Fruit fly (Drosophila melanogaster) whole organism, embryonic: ENCODE results near the gene CG13912.
A peak's percentile ranks its signal among the peaks of the same experiment; 100 is the strongest.

ENCODE experiments used
- Blimp-1 ChIP-seq: fragments of 200-800 bp; sonication (Bioruptor generic); optimal IDR thresholded peaks from 3 replicates; lab custom pipeline; 2018; ENCODE audit warnings: missing biosample characterization, missing genetic modification characterization, mild to moderate bottlenecking, moderate library complexity, missing genetic modification reagents
- CG10366 ChIP-seq: fragments of 200-800 bp; sonication (Bioruptor generic); IDR thresholded peaks from 2 replicates; pipeline ENCODE4 v1.3.6; 2022; ENCODE audit warnings: missing biosample characterization, missing genetic modification characterization
- CG11247 ChIP-seq: fragments of 200-800 bp; sonication (Bioruptor generic); IDR thresholded peaks from 2 replicates; pipeline ENCODE4 v1.3.6; 2022; ENCODE audit warnings: missing biosample characterization, missing genetic modification characterization
- CG1233 ChIP-seq: fragments of 200-800 bp; sonication (Bioruptor generic); optimal IDR thresholded peaks from 4 replicates; lab custom pipeline; 2018; ENCODE audit warnings: missing biosample characterization, mild to moderate bottlenecking, missing genetic modification characterization
- CG12769 ChIP-seq: fragments of 200-800 bp; sonication (Bioruptor generic); optimal IDR thresholded peaks from 2 replicates; lab custom pipeline; 2019; ENCODE audit warnings: missing biosample characterization, mild to moderate bottlenecking, missing genetic modification characterization, moderate library complexity
- CG14667 ChIP-seq: fragments of 200-800 bp; sonication (Bioruptor generic); IDR thresholded peaks from 2 replicates; pipeline ENCODE4 v1.3.6; 2022; ENCODE audit warnings: missing biosample characterization, missing genetic modification characterization
- CG18262 ChIP-seq: fragments of 200-800 bp; optimal IDR thresholded peaks from 3 replicates; lab custom pipeline; 2019; ENCODE audit warnings: missing biosample characterization, mild to moderate bottlenecking, missing genetic modification characterization, moderate library complexity
- CG2202 ChIP-seq: fragments of 200-800 bp; sonication (Bioruptor generic); optimal IDR thresholded peaks from 2 replicates; lab custom pipeline; 2018; ENCODE audit warnings: missing biosample characterization, mild to moderate bottlenecking, missing genetic modification characterization
- CG34422 ChIP-seq: fragments of 200-800 bp; sonication (Bioruptor generic); IDR thresholded peaks from 3 replicates; pipeline ENCODE4 v1.3.6; 2022; ENCODE audit warnings: missing biosample characterization, missing genetic modification characterization
- CG4424 ChIP-seq: fragments of 200-800 bp; sonication (Bioruptor generic); optimal IDR thresholded peaks from 3 replicates; lab custom pipeline; 2016; ENCODE audit warnings: missing biosample characterization, missing genetic modification characterization
- CG8290 ChIP-seq, 3 experiments: fragments of 200-800 bp; sonication (Bioruptor generic); optimal IDR thresholded peaks; 2 replicates each; lab custom pipeline; 2016 to 2019; ENCODE audit warnings: missing biosample characterization in 3 of 3, missing genetic modification characterization in 3 of 3, mild to moderate bottlenecking in 2 of 3, moderate library complexity in 1 of 3
- CG9932 ChIP-seq: fragments of 200-800 bp; sonication (Bioruptor generic); IDR thresholded peaks from 2 replicates; pipeline ENCODE4 v1.3.6; 2022; ENCODE audit warnings: missing biosample characterization, missing genetic modification characterization
- Camta ChIP-seq: fragments of 200-800 bp; sonication (Bioruptor generic); optimal IDR thresholded peaks from 2 replicates; lab custom pipeline; 2016; ENCODE audit warnings: missing biosample characterization, missing genetic modification characterization
- D ChIP-seq, 2 experiments: fragments of 200-800 bp in 1 of 2; fragments of >200 bp in 1 of 2; sonication (Bioruptor generic) in 1 of 2; optimal IDR thresholded peaks; 2 replicates in 1 of 2; 3 replicates in 1 of 2; lab custom pipeline; 2017; ENCODE audit warnings: mild to moderate bottlenecking in 1 of 2, missing biosample characterization in 1 of 2, missing genetic modification characterization in 1 of 2, missing genetic modification reagents in 1 of 2
- Dbx ChIP-seq: fragments of 200-800 bp; sonication (Bioruptor generic); IDR thresholded peaks from 3 replicates; pipeline ENCODE4 v1.3.6; 2022; ENCODE audit warnings: missing biosample characterization, missing genetic modification characterization
- Deaf1 ChIP-seq: fragments of 200-800 bp; optimal IDR thresholded peaks from 3 replicates; lab custom pipeline; 2019; ENCODE audit warnings: missing biosample characterization, mild to moderate bottlenecking, missing genetic modification characterization, moderate library complexity
- Doc3 ChIP-seq: fragments of 200-800 bp; sonication (Bioruptor generic); IDR thresholded peaks from 3 replicates; pipeline ENCODE4 v1.3.6; 2022; ENCODE audit warnings: missing biosample characterization, missing genetic modification characterization; ENCODE audit not compliant: partially characterized antibody
- E2f2 ChIP-seq: fragments of 200-800 bp; sonication (Bioruptor generic); IDR thresholded peaks from 2 replicates; pipeline ENCODE4 v1.3.6; 2022; ENCODE audit warnings: missing biosample characterization, missing genetic modification characterization
- Eip74EF ChIP-seq, 2 experiments: fragments of 200-800 bp in 1 of 2; fragments of >200 bp in 1 of 2; sonication (Bioruptor generic) in 1 of 2; optimal IDR thresholded peaks; 2 replicates each; lab custom pipeline; 2017 to 2019; ENCODE audit warnings: missing biosample characterization in 2 of 2, missing genetic modification characterization in 2 of 2, mild to moderate bottlenecking in 1 of 2, moderate library complexity in 1 of 2
- Gsc ChIP-seq: fragments of 200-800 bp; sonication (Bioruptor generic); IDR thresholded peaks from 2 replicates; pipeline ENCODE4 v1.3.6; 2022; ENCODE audit warnings: missing biosample characterization, missing genetic modification characterization
- Jarid2 ChIP-seq: fragments of 200-800 bp; sonication (Bioruptor generic); optimal IDR thresholded peaks from 3 replicates; lab custom pipeline; 2017; ENCODE audit warnings: mild to moderate bottlenecking, missing biosample characterization, missing genetic modification reagents, missing genetic modification characterization
- Max ChIP-seq: fragments of 200-800 bp; sonication (Bioruptor generic); optimal IDR thresholded peaks from 2 replicates; lab custom pipeline; 2016; ENCODE audit warnings: missing biosample characterization, mild to moderate bottlenecking, missing genetic modification characterization
- Med ChIP-seq: fragments of 200-800 bp; sonication (Bioruptor generic); peaks from one replicate; lab custom pipeline; 2016; ENCODE audit warnings: missing biosample characterization, missing genetic modification characterization, mild to moderate bottlenecking, inconsistent platforms, moderate library complexity
- Sry-β ChIP-seq: fragments of 200-800 bp; sonication (Bioruptor generic); optimal IDR thresholded peaks from 2 replicates; lab custom pipeline; 2018; ENCODE audit warnings: missing biosample characterization, mild to moderate bottlenecking, missing genetic modification characterization, moderate library complexity
- TFAM ChIP-seq: fragments of 200-800 bp; sonication (Bioruptor generic); optimal IDR thresholded peaks from 2 replicates; lab custom pipeline; 2017; ENCODE audit warnings: missing biosample characterization, missing genetic modification characterization, inconsistent platforms
- Trl ChIP-seq, 3 experiments: fragments of >200 bp in 2 of 3; fragments of 200-800 bp in 1 of 3; sonication (Bioruptor generic) in 1 of 3; optimal IDR thresholded peaks; 2 replicates in 1 of 3; 3 replicates in 2 of 3; lab custom pipeline; 2016 to 2017; ENCODE audit warnings: missing biosample characterization in 1 of 3, missing genetic modification characterization in 1 of 3
- abd-A ChIP-seq: fragments of 200-800 bp; sonication (Bioruptor generic); optimal IDR thresholded peaks from 3 replicates; lab custom pipeline; 2019; ENCODE audit warnings: missing biosample characterization, mild to moderate bottlenecking, missing genetic modification characterization, moderate library complexity
- bbx ChIP-seq: fragments of 200-800 bp; sonication (Bioruptor generic); IDR thresholded peaks from 2 replicates; pipeline ENCODE4 v1.3.6; 2022; ENCODE audit warnings: missing biosample characterization, missing genetic modification characterization; ENCODE audit not compliant: partially characterized antibody
- cad ChIP-seq: fragments of >200 bp; optimal IDR thresholded peaks from 2 replicates; lab custom pipeline; 2017; ENCODE audit warnings: missing biosample characterization, missing genetic modification characterization
- chn ChIP-seq: fragments of 200-800 bp; sonication (Bioruptor generic); optimal IDR thresholded peaks from 2 replicates; lab custom pipeline; 2016; ENCODE audit warnings: missing biosample characterization, missing genetic modification characterization
- crc ChIP-seq: fragments of 200-800 bp; sonication (Bioruptor generic); optimal IDR thresholded peaks from 2 replicates; lab custom pipeline; 2016; ENCODE audit warnings: missing biosample characterization, missing genetic modification characterization
- dysf ChIP-seq: fragments of 200-800 bp; sonication (Bioruptor generic); IDR thresholded peaks from 3 replicates; pipeline ENCODE4 v1.3.6; 2022; ENCODE audit warnings: missing biosample characterization, missing genetic modification characterization
- exex ChIP-seq: fragments of 200-800 bp; sonication (Bioruptor generic); optimal IDR thresholded peaks from 4 replicates; lab custom pipeline; 2018; ENCODE audit warnings: missing biosample characterization, mild to moderate bottlenecking, missing genetic modification characterization, moderate library complexity
- gfzf ChIP-seq: fragments of 200-800 bp; sonication (Bioruptor generic); optimal IDR thresholded peaks from 2 replicates; lab custom pipeline; 2016; ENCODE audit warnings: missing biosample characterization, mild to moderate bottlenecking, missing genetic modification characterization, moderate library complexity
- odd ChIP-seq: fragments of 200-800 bp; sonication (Bioruptor generic); optimal IDR thresholded peaks from 2 replicates; lab custom pipeline; 2017; ENCODE audit warnings: missing biosample characterization, mild to moderate bottlenecking, missing genetic modification characterization
- pho ChIP-seq: fragments of 200-800 bp; sonication (Bioruptor generic); optimal IDR thresholded peaks from 2 replicates; lab custom pipeline; 2016; ENCODE audit warnings: missing biosample characterization, missing genetic modification characterization
- pnt ChIP-seq: fragments of 200-800 bp; sonication (Bioruptor generic); optimal IDR thresholded peaks from 3 replicates; lab custom pipeline; 2016; ENCODE audit warnings: missing biosample characterization, missing genetic modification characterization
- run ChIP-seq: fragments of 200-800 bp; sonication (Bioruptor generic); optimal IDR thresholded peaks from 3 replicates; lab custom pipeline; 2018; ENCODE audit warnings: missing biosample characterization, mild to moderate bottlenecking, missing genetic modification characterization
- scrt ChIP-seq: fragments of 200-800 bp; sonication (Bioruptor generic); optimal IDR thresholded peaks from 2 replicates; lab custom pipeline; 2018; ENCODE audit warnings: missing biosample characterization, mild to moderate bottlenecking, missing genetic modification characterization, moderate library complexity
- shn ChIP-seq: fragments of 200-800 bp; sonication (Bioruptor generic); optimal IDR thresholded peaks from 3 replicates; lab custom pipeline; 2016; ENCODE audit warnings: missing biosample characterization, missing genetic modification characterization
- sisA ChIP-seq: fragments of 200-800 bp; sonication (Bioruptor generic); IDR thresholded peaks from 2 replicates; pipeline ENCODE4 v1.3.6; 2022; ENCODE audit warnings: missing biosample characterization, missing genetic modification characterization
- tll ChIP-seq, 2 experiments: fragments of 200-800 bp in 1 of 2; fragments of >200 bp in 1 of 2; sonication (Bioruptor generic) in 1 of 2; optimal IDR thresholded peaks; 2 replicates each; lab custom pipeline; 2017 to 2019; ENCODE audit warnings: missing biosample characterization in 2 of 2, missing genetic modification characterization in 2 of 2, mild to moderate bottlenecking in 1 of 2, moderate library complexity in 1 of 2
- tna ChIP-seq: fragments of 200-800 bp; sonication (Bioruptor generic); IDR thresholded peaks from 2 replicates; pipeline ENCODE4 v1.3.6; 2022; ENCODE audit warnings: missing biosample characterization, missing genetic modification characterization; ENCODE audit not compliant: partially characterized antibody
- unc-4 ChIP-seq: fragments of 200-800 bp; sonication (Bioruptor generic); IDR thresholded peaks from 2 replicates; pipeline ENCODE4 v1.3.6; 2022; ENCODE audit warnings: missing biosample characterization, missing genetic modification characterization; ENCODE audit not compliant: partially characterized antibody
- unpg ChIP-seq: fragments of 200-800 bp; sonication (Bioruptor generic); optimal IDR thresholded peaks from 3 replicates; lab custom pipeline; 2018; ENCODE audit warnings: missing biosample characterization, mild to moderate bottlenecking, missing genetic modification characterization, moderate library complexity
- vvl ChIP-seq: fragments of 200-800 bp; sonication (Bioruptor generic); IDR thresholded peaks from 2 replicates; pipeline ENCODE4 v1.3.6; 2022; ENCODE audit warnings: missing biosample characterization, missing genetic modification characterization
- wor ChIP-seq: fragments of 200-800 bp; sonication (Bioruptor generic); IDR thresholded peaks from 2 replicates; pipeline ENCODE4 v1.3.6; 2022; ENCODE audit warnings: missing biosample characterization, missing genetic modification characterization
- zen2 ChIP-seq: fragments of 200-800 bp; sonication (Bioruptor generic); IDR thresholded peaks from 3 replicates; pipeline ENCODE4 v1.3.6; 2022; ENCODE audit warnings: missing biosample characterization, missing genetic modification characterization; ENCODE audit not compliant: partially characterized antibody
- zfh1 ChIP-seq: fragments of 200-800 bp; sonication (Bioruptor generic); IDR thresholded peaks from 3 replicates; pipeline ENCODE4 v1.3.6; 2022; ENCODE audit warnings: missing biosample characterization, missing genetic modification characterization

Gene CG13912

dm6 chr3L:1208206-1208605 is 18.8 kb downstream of the CG13912 start (continued):
- TF ChIP-seq Trl (optimal IDR thresholded peaks at IDR 0.05; lab: Kevin White, UChicago) (peak; percentile 57 to 59), Trl (GFP tag; optimal IDR thresholded peaks at IDR 0.05; lab: Kevin White, UChicago) (no peak), CG4424 (GFP tag; lab: Kevin White, UChicago) (no peak), CG34422 (0 out of 3 replicates have a peak, but pooled peaks have one; percentile 45), zen2 (GFP tag; lab: Robert Waterston, UW) (0 out of 3 replicates have a peak, but pooled peaks have one; percentile 30), Sry-β (no peak), sisA (GFP tag; lab: Robert Waterston, UW) (no peak), bbx (GFP tag; lab: Robert Waterston, UW) (0 out of 2 replicates have a peak, but pooled peaks have one; percentile 25), run (no peak), gfzf (GFP tag; lab: Kevin White, UChicago) (no peak), scrt (no peak), Dbx (GFP tag; lab: Robert Waterston, UW) (no peak), pho (GFP tag; lab: Kevin White, UChicago) (no peak), Camta (no peak), tna (GFP tag; lab: Robert Waterston, UW) (0 out of 2 replicates have a peak, but pooled peaks have one; percentile 37), CG18262 (tag; lab: Kevin White, UChicago) (no peak), dysf (GFP tag; lab: Robert Waterston, UW) (no peak), wor (GFP tag; lab: Robert Waterston, UW) (no peak), CG8290 (GFP tag; optimal IDR thresholded peaks at IDR 0.05; lab: Kevin White, UChicago) (no peak), CG8290 (tag; optimal IDR thresholded peaks at IDR 0.05; lab: Kevin White, UChicago) (peak in 1 of 2 experiments; percentile 7), shn (GFP tag; lab: Kevin White, UChicago) (no peak), zfh1 (GFP tag; lab: Robert Waterston, UW) (no peak), CG10366 (no peak), tll (GFP tag; optimal IDR thresholded peaks at IDR 0.05; lab: Kevin White, UChicago) (no peak), Jarid2 (peak; percentile 84), CG2202 (tag; lab: Kevin White, UChicago) (no peak), D (optimal IDR thresholded peaks at IDR 0.05; lab: Kevin White, UChicago) (no peak), D (GFP tag; optimal IDR thresholded peaks at IDR 0.05; lab: Kevin White, UChicago) (no peak), abd-A (tag; lab: Kevin White, UChicago) (no peak), pnt (GFP tag; lab: Kevin White, UChicago) (no peak), TFAM (GFP tag; lab: Kevin White, UChicago) (no peak), unpg (GFP tag; lab: Kevin White, UChicago) (no peak), CG12769 (tag; lab: Kevin White, UChicago) (peak; percentile 64), Max (GFP tag; lab: Kevin White, UChicago) (no peak), chn (no peak), Gsc (GFP tag; lab: Robert Waterston, UW) (no peak), unc-4 (GFP tag; lab: Robert Waterston, UW) (0 out of 2 replicates have a peak, but pooled peaks have one; percentile 32), crc (GFP tag; lab: Kevin White, UChicago) (no peak), exex (tag; lab: Kevin White, UChicago) (no peak), CG1233 (GFP tag; lab: Kevin White, UChicago) (no peak), Deaf1 (peak; percentile 98), E2f2 (GFP tag; lab: Robert Waterston, UW) (no peak), Eip74EF (GFP tag; optimal IDR thresholded peaks at IDR 0.05; lab: Kevin White, UChicago) (no peak), vvl (GFP tag; lab: Robert Waterston, UW) (peak; percentile 41; the same call in 1 of the 2 replicates), CG9932 (no peak), odd (GFP tag; lab: Kevin White, UChicago) (no peak), Doc3 (no peak), Blimp-1 (GFP tag; lab: Kevin White, UChicago) (peak; percentile 43), CG11247 (GFP tag; lab: Robert Waterston, UW) (no peak), cad (no peak), Med (peak; percentile 51), CG14667 (no peak)
